Worm (Caenorhabditis elegans) whole organism, L4 larva: ENCODE measurements around the gene str-109.
A peak's percentile ranks its signal among the peaks of the same experiment; 100 is the strongest.

ENCODE experiments used
- F10B5.3 ChIP-seq: sonication (generic microtip); optimal IDR thresholded peaks from 2 replicates; lab custom pipeline; 2016; ENCODE audit warnings: mild to moderate bottlenecking, missing genetic modification characterization, missing compliant biosample characterization
- F44E2.7 ChIP-seq: fragments of 200-800 bp; sonication (Bioruptor generic); IDR thresholded peaks from 2 replicates; pipeline ENCODE4 v2.1.2; 2022; ENCODE audit warnings: missing genetic modification characterization, missing compliant biosample characterization
- F49E8.2 ChIP-seq: sonication (generic microtip); optimal IDR thresholded peaks from 2 replicates; lab custom pipeline; 2016; ENCODE audit warnings: missing compliant biosample characterization, mild to moderate bottlenecking, missing genetic modification characterization, borderline replicate concordance
- T20F7.1 ChIP-seq: fragments of 200-800 bp; sonication (Bioruptor generic); optimal IDR thresholded peaks from 2 replicates; lab custom pipeline; 2018; ENCODE audit warnings: mild to moderate bottlenecking, missing genetic modification characterization, missing compliant biosample characterization
- Y105C5A.15 ChIP-seq: fragments of 200-800 bp; sonication (Bioruptor generic); IDR thresholded peaks from 2 replicates; pipeline ENCODE4 v1.3.6; 2022; ENCODE audit warnings: missing genetic modification characterization, missing compliant biosample characterization
- Y48G9A.11 ChIP-seq: fragments of 200-800 bp; sonication (Bioruptor generic); IDR thresholded peaks from 2 replicates; pipeline ENCODE4 v1.3.6; 2022; ENCODE audit warnings: missing genetic modification reagents, missing genetic modification characterization, missing compliant biosample characterization
- Y75B8A.6 ChIP-seq: fragments of 200-800 bp; sonication (Bioruptor generic); IDR thresholded peaks from 2 replicates; pipeline ENCODE4 v1.3.6; 2022; ENCODE audit warnings: missing genetic modification reagents, missing genetic modification characterization, missing compliant biosample characterization
- aha-1 ChIP-seq: fragments of 150-350 bp; peaks from one replicate; lab custom pipeline; 2014; ENCODE audit warnings: missing biosample characterization, missing genetic modification characterization
- ama-1 ChIP-seq: fragments of 150-350 bp; optimal IDR thresholded peaks from 2 replicates; lab custom pipeline; 2014; ENCODE audit warnings: inconsistent platforms, mixed read lengths
- arid-1 ChIP-seq: fragments of 200-800 bp; sonication (Bioruptor generic); conservative IDR thresholded peaks from 2 replicates; pipeline ENCODE4 v1.3.6; 2022; ENCODE audit warnings: missing genetic modification reagents, missing genetic modification characterization, missing compliant biosample characterization
- ceh-20 ChIP-seq: fragments of 200-800 bp; sonication (Bioruptor generic); IDR thresholded peaks from 2 replicates; pipeline ENCODE4 v1.3.6; 2022; ENCODE audit warnings: missing genetic modification reagents, missing genetic modification characterization, missing compliant biosample characterization
- ceh-44 ChIP-seq: fragments of 200-800 bp; sonication (Bioruptor generic); IDR thresholded peaks from 2 replicates; pipeline ENCODE4 v1.3.6; 2022; ENCODE audit warnings: missing genetic modification reagents, missing genetic modification characterization, missing compliant biosample characterization
- ceh-62 ChIP-seq: sonication (generic microtip); optimal IDR thresholded peaks from 2 replicates; lab custom pipeline; 2017; ENCODE audit warnings: missing biosample characterization, missing genetic modification characterization
- daf-12 ChIP-seq: fragments of 150-350 bp; optimal IDR thresholded peaks from 2 replicates; lab custom pipeline; 2014; ENCODE audit warnings: missing biosample characterization, missing genetic modification reagents, missing genetic modification characterization
- dpl-1 ChIP-seq: fragments of 150-350 bp; optimal IDR thresholded peaks from 2 replicates; lab custom pipeline; 2014; ENCODE audit warnings: missing biosample characterization, missing genetic modification reagents, missing genetic modification characterization
- hlh-11 ChIP-seq: fragments of 200-800 bp; sonication (Bioruptor generic); optimal IDR thresholded peaks from 2 replicates; lab custom pipeline; 2018; ENCODE audit warnings: mild to moderate bottlenecking, missing genetic modification characterization, missing compliant biosample characterization
- jun-1 ChIP-seq: fragments of 150-350 bp; optimal IDR thresholded peaks from 2 replicates; lab custom pipeline; 2014; ENCODE audit warnings: missing biosample characterization, missing genetic modification reagents, missing genetic modification characterization
- lin-13 ChIP-seq: fragments of 150-350 bp; optimal IDR thresholded peaks from 2 replicates; lab custom pipeline; 2014; ENCODE audit warnings: missing biosample characterization, missing genetic modification reagents, missing genetic modification characterization
- lin-15B ChIP-seq: fragments of 150-350 bp; sonication (generic microtip); optimal IDR thresholded peaks from 3 replicates; lab custom pipeline; 2014; ENCODE audit warnings: missing biosample characterization, missing genetic modification characterization
- mep-1 ChIP-seq: fragments of 150-350 bp; sonication (generic microtip); optimal IDR thresholded peaks from 3 replicates; lab custom pipeline; 2014; ENCODE audit warnings: missing biosample characterization, missing genetic modification characterization
- mxl-3 ChIP-seq: fragments of 200-800 bp; sonication (Bioruptor generic); optimal IDR thresholded peaks from 2 replicates; lab custom pipeline; 2018; ENCODE audit warnings: mild to moderate bottlenecking, missing genetic modification characterization, missing compliant biosample characterization
- nhr-102 ChIP-seq: sonication (generic microtip); optimal IDR thresholded peaks from 2 replicates; lab custom pipeline; 2016; ENCODE audit warnings: mild to moderate bottlenecking, missing genetic modification characterization, moderate library complexity, missing compliant biosample characterization
- nhr-11 ChIP-seq: fragments of 150-350 bp; optimal IDR thresholded peaks from 2 replicates; lab custom pipeline; 2014; ENCODE audit warnings: missing biosample characterization, missing genetic modification characterization
- nhr-25 ChIP-seq: sonication (generic microtip); optimal IDR thresholded peaks from 2 replicates; lab custom pipeline; 2017; ENCODE audit warnings: missing genetic modification characterization, mild to moderate bottlenecking, missing compliant biosample characterization, antibody characterized with exemption, moderate library complexity, borderline replicate concordance; ENCODE audit not compliant: insufficient read depth
- nhr-28 ChIP-seq: fragments of 150-350 bp; optimal IDR thresholded peaks from 2 replicates; lab custom pipeline; 2014; ENCODE audit warnings: missing biosample characterization, missing genetic modification characterization
- nhr-6 ChIP-seq: fragments of 150-350 bp; optimal IDR thresholded peaks from 2 replicates; lab custom pipeline; 2014; ENCODE audit warnings: missing biosample characterization, missing genetic modification characterization
- pha-4 ChIP-seq, 2 experiments: fragments of 150-350 bp in 1 of 2; fragments of 200-800 bp in 1 of 2; sonication (Bioruptor generic) in 1 of 2; IDR thresholded peaks in 1 of 2; optimal IDR thresholded peaks in 1 of 2; 2 replicates each; pipeline versions ENCODE4 v1.3.6 to Lab custom; 2014 to 2022; ENCODE audit warnings: missing genetic modification characterization in 2 of 2, missing genetic modification reagents in 2 of 2, missing biosample characterization in 1 of 2, missing compliant biosample characterization in 1 of 2
- rbr-2 ChIP-seq: sonication (generic microtip); optimal IDR thresholded peaks from 2 replicates; lab custom pipeline; 2016; ENCODE audit warnings: missing genotype, missing genetic modification characterization, missing compliant biosample characterization
- saeg-2 ChIP-seq: fragments of 200-800 bp; sonication (Bioruptor generic); IDR thresholded peaks from 2 replicates; pipeline ENCODE4 v1.3.6; 2022; ENCODE audit warnings: missing genetic modification reagents, missing genetic modification characterization, missing compliant biosample characterization
- sdz-12 ChIP-seq: fragments of 200-800 bp; sonication (Bioruptor generic); optimal IDR thresholded peaks from 2 replicates; lab custom pipeline; 2018; ENCODE audit warnings: mild to moderate bottlenecking, missing genetic modification characterization, missing compliant biosample characterization
- set-16 ChIP-seq: fragments of 200-800 bp; sonication (Bioruptor generic); IDR thresholded peaks from 2 replicates; pipeline ENCODE4 v1.3.6; 2022; ENCODE audit warnings: missing genetic modification reagents, missing genetic modification characterization, missing compliant biosample characterization
- skn-1 ChIP-seq: fragments of 150-350 bp; optimal IDR thresholded peaks from 2 replicates; lab custom pipeline; 2014; ENCODE audit warnings: missing biosample characterization, missing genetic modification characterization
- spr-1 ChIP-seq: sonication (generic microtip); optimal IDR thresholded peaks from 2 replicates; lab custom pipeline; 2016; ENCODE audit warnings: mild to moderate bottlenecking, missing genetic modification characterization, missing compliant biosample characterization
- unc-62 ChIP-seq, 3 experiments: fragments of 150-350 bp in 1 of 3; sonication (generic microtip); optimal IDR thresholded peaks in 2 of 3; peaks in 1 of 3; 1 replicate in 1 of 3; 2 replicates in 2 of 3; lab custom pipeline; 2014 to 2017; ENCODE audit warnings: missing biosample characterization in 3 of 3, missing genetic modification characterization in 3 of 3, missing genetic modification reagents in 3 of 3, missing genotype in 1 of 3
- vab-7 ChIP-seq: fragments of 200-800 bp; sonication (Bioruptor generic); IDR thresholded peaks from 2 replicates; pipeline ENCODE4 v1.3.6; 2022; ENCODE audit warnings: missing genetic modification reagents, missing genetic modification characterization, missing compliant biosample characterization
- zfp-2 ChIP-seq: sonication (generic microtip); optimal IDR thresholded peaks from 2 replicates; lab custom pipeline; 2016; ENCODE audit warnings: mild to moderate bottlenecking, missing genetic modification characterization, missing compliant biosample characterization
- zip-2 ChIP-seq: fragments of 150-350 bp; optimal IDR thresholded peaks from 2 replicates; lab custom pipeline; 2014; ENCODE audit warnings: missing biosample characterization, missing genetic modification characterization

Gene str-109

ce11 chrV:16162124-16162735 lies at the start of gene str-109, which contains the start of gene F10A3.11:
Gene str-109 (minus strand): TSS chrV:16162224.
Gene F10A3.11 (plus strand): TSS chrV:16162685.
- no peak for TF ChIP-seq arid-1 (GFP tag; lab: Robert Waterston, UW)
- no peak for TF ChIP-seq daf-12 (tag; lab: Kevin White, UChicago)
- no peak for TF ChIP-seq T20F7.1 (GFP tag; lab: Kevin White, UChicago)
- no peak for TF ChIP-seq mxl-3 (GFP tag; lab: Kevin White, UChicago)
- no peak for TF ChIP-seq zfp-2 (tag; lab: Kevin White, UChicago)
- no peak for TF ChIP-seq jun-1
- no peak for TF ChIP-seq nhr-102 (tag; lab: Kevin White, UChicago)
- no peak for TF ChIP-seq hlh-11 (tag; lab: Kevin White, UChicago)
- no peak for TF ChIP-seq F10B5.3
- no peak for TF ChIP-seq skn-1 (tag; lab: Kevin White, UChicago)
- TF ChIP-seq F44E2.7 (GFP tag; lab: Robert Waterston, UW) = no peak
- no peak for TF ChIP-seq Y48G9A.11 (GFP tag; lab: Robert Waterston, UW)
- no peak for TF ChIP-seq dpl-1
- no peak for TF ChIP-seq ama-1
- no peak for TF ChIP-seq nhr-25 (tag; lab: Kevin White, UChicago)
- TF ChIP-seq lin-13 (GFP tag; lab: Kevin White, UChicago) = no peak
- no peak for TF ChIP-seq F49E8.2 (tag; lab: Kevin White, UChicago)

DNA sequence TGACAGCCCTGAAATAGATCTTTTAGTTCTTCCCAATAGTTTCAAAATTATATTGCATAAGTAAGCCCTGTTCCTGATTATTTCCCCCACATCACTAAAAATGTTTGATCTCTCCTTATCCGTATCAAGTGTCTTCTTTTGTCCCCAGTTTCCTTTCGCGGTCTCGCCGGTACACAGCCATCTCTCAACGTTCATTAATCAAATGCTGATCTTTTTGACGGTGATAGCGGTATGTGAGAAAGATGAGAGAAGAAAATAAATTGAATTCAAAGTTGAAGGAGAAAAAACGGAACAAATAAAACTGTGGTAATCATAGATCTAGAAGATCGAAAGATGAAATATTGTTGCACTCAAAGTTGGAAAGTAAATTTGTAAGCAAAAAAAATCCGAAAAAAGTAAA lies 49.7 kb upstream of the str-109 start:
- TF ChIP-seq unc-62 (GFP tag; optimal IDR thresholded peaks at IDR 0.05 in 1 of 2; lab: Kevin White, UChicago) (peak in 1 of 2 experiments; percentile 60), unc-62 (tag; optimal IDR thresholded peaks at IDR 0.05; lab: Kevin White, UChicago) (no peak), pha-4 (GFP tag; IDR thresholded peaks at IDR 0.05; lab: Robert Waterston, UW) (no peak), pha-4 (tag; optimal IDR thresholded peaks at IDR 0.05; lab: Kevin White, UChicago) (no peak), ceh-62 (tag; lab: Kevin White, UChicago) (no peak), set-16 (no peak), jun-1 (no peak), rbr-2 (tag; lab: Kevin White, UChicago) (no peak), nhr-11 (tag; lab: Kevin White, UChicago) (no peak), lin-15B (no peak), nhr-25 (tag; lab: Kevin White, UChicago) (no peak), nhr-6 (no peak), F10B5.3 (no peak), Y105C5A.15 (no peak), Y48G9A.11 (GFP tag; lab: Robert Waterston, UW) (no peak), aha-1 (tag; lab: Kevin White, UChicago) (peak; percentile 8), Y75B8A.6 (GFP tag; lab: Robert Waterston, UW) (no peak), ceh-44 (GFP tag; lab: Robert Waterston, UW) (no peak), mep-1 (tag; lab: Kevin White, UChicago) (no peak), spr-1 (tag; lab: Kevin White, UChicago) (no peak), nhr-28 (tag; lab: Kevin White, UChicago) (peak; percentile 9), zip-2 (tag; lab: Kevin White, UChicago) (no peak), ceh-20 (GFP tag; lab: Robert Waterston, UW) (no peak)

ce11 chrV:16210257-16211002 lies 48.4 kb upstream of the str-109 start, which contains the start of gene F11A5.16:
Gene F11A5.16 (plus strand): TSS chrV:16210952.
- TF ChIP-seq T20F7.1 (GFP tag; lab: Kevin White, UChicago) = no peak
- TF ChIP-seq sdz-12 = no peak
- no peak for TF ChIP-seq lin-13 (GFP tag; lab: Kevin White, UChicago)
- peak; percentile 63 for TF ChIP-seq set-16
- no peak for TF ChIP-seq saeg-2 (GFP tag; lab: Robert Waterston, UW)
- TF ChIP-seq vab-7 (GFP tag; lab: Robert Waterston, UW) = no peak
- no peak for TF ChIP-seq lin-15B
- TF ChIP-seq, all 104 proteins: peak for 1
